Fruit fly (Drosophila melanogaster) whole organism: ENCODE data around the gene dsb.

Experiments used
- CG8478 ChIP-seq: fragments of >200 bp; optimal IDR thresholded peaks from 2 replicates; lab custom pipeline; 2018; ENCODE audit warnings: inconsistent platforms
- Dll ChIP-seq: fragments of >200 bp; optimal IDR thresholded peaks from 2 replicates; lab custom pipeline; 2017
- EcR ChIP-seq, 2 experiments: fragments of >200 bp; optimal IDR thresholded peaks; 2 replicates each; lab custom pipeline; 2017; ENCODE audit warnings: missing biosample characterization in 2 of 2, missing genetic modification characterization in 2 of 2, missing genetic modification reagents in 2 of 2
- pan ChIP-seq: fragments of >200 bp; optimal IDR thresholded peaks from 2 replicates; lab custom pipeline; 2017
- psq ChIP-seq: fragments of >200 bp; optimal IDR thresholded peaks from 2 replicates; lab custom pipeline; 2017
- usp ChIP-seq: fragments of >200 bp; optimal IDR thresholded peaks from 2 replicates; lab custom pipeline; 2017; ENCODE audit warnings: missing biosample characterization, missing genetic modification characterization, mixed read lengths

The dsb gene

dm6 chr3L:1910107-1910506 lies at the start of gene dsb:
Gene dsb, minus strand, starts transcription at chr3L:1910197.
- TF ChIP-seq Dll = no peak
- TF ChIP-seq usp (GFP tag; lab: Kevin White, UChicago) = no peak
- TF ChIP-seq EcR (GFP tag; optimal IDR thresholded peaks at IDR 0.05; lab: Kevin White, UChicago) = no peak
- TF ChIP-seq psq = no peak
- TF ChIP-seq pan (lab: Kevin White, UChicago) = no peak
- no peak for TF ChIP-seq CG8478 (lab: Kevin White, UChicago)

dm6 chr3L:1947463-1948126 lies 37.6 kb upstream of the dsb start, which contains the start of the genes mu2 and Cnb:
Gene mu2, minus strand, starts transcription at chr3L:1947475.
Gene Cnb, plus strand, starts transcription at chr3L:1947565.
- TF ChIP-seq Dll (no peak), pan (lab: Kevin White, UChicago) (no peak), CG8478 (lab: Kevin White, UChicago) (no peak), usp (GFP tag; lab: Kevin White, UChicago) (no peak), psq (no peak), EcR (GFP tag; optimal IDR thresholded peaks at IDR 0.05; lab: Kevin White, UChicago) (no peak)

- no peak for TF ChIP-seq CG8478 (lab: Kevin White, UChicago)
- no peak for TF ChIP-seq pan (lab: Kevin White, UChicago)
- TF ChIP-seq psq = no peak
These were observed 30.9 kb upstream of the dsb start, which contains the start of gene Mfap1 for dm6 chr3L:1940843-1941418. Gene Mfap1, plus strand, starts transcription at chr3L:1941068.

dm6 chr3L:1939983-1940504 lies 30.0 kb upstream of the dsb start:
- TF ChIP-seq Dll (no peak), pan (lab: Kevin White, UChicago) (no peak), EcR (GFP tag; optimal IDR thresholded peaks at IDR 0.05; lab: Kevin White, UChicago) (no peak), usp (GFP tag; lab: Kevin White, UChicago) (no peak)

- TF ChIP-seq psq (no peak), CG8478 (lab: Kevin White, UChicago) (no peak), Dll (no peak), usp (GFP tag; lab: Kevin White, UChicago) (no peak), pan (lab: Kevin White, UChicago) (no peak)
These were observed 28.8 kb upstream of the dsb start, which contains the start of the genes CG46523 and CG5687 for dm6 chr3L:1938767-1939166. Gene CG46523, minus strand, starts transcription at chr3L:1939103. Gene CG5687, minus strand, starts transcription at chr3L:1939103.

dm6 chr3L:1937469-1937868 lies 27.5 kb upstream of the dsb start:
- TF ChIP-seq psq (no peak), EcR (GFP tag; optimal IDR thresholded peaks at IDR 0.05; lab: Kevin White, UChicago) (no peak), pan (lab: Kevin White, UChicago) (no peak), CG8478 (lab: Kevin White, UChicago) (no peak), usp (GFP tag; lab: Kevin White, UChicago) (no peak), Dll (no peak)

- TF ChIP-seq Dll = no peak
- TF ChIP-seq EcR (GFP tag; optimal IDR thresholded peaks at IDR 0.05; lab: Kevin White, UChicago) = no peak
- TF ChIP-seq pan (lab: Kevin White, UChicago) = no peak
These were observed 19.0 kb upstream of the dsb start for dm6 chr3L:1928959-1929358.

- TF ChIP-seq CG8478 (lab: Kevin White, UChicago) = no peak
- TF ChIP-seq Dll = no peak
These were observed 10.9 kb upstream of the dsb start, which contains the start of gene Dbx for dm6 chr3L:1920943-1921342. Gene Dbx, plus strand, starts transcription at chr3L:1921307.

dm6 chr3L:1920051-1920450 lies 10.1 kb upstream of the dsb start:
- TF ChIP-seq usp (GFP tag; lab: Kevin White, UChicago) (no peak), Dll (no peak), psq (no peak), CG8478 (lab: Kevin White, UChicago) (no peak), pan (lab: Kevin White, UChicago) (no peak)

dm6 chr3L:1916617-1917016 lies 6.6 kb upstream of the dsb start:
- TF ChIP-seq EcR (GFP tag; optimal IDR thresholded peaks at IDR 0.05; lab: Kevin White, UChicago) = no peak
- no peak for TF ChIP-seq CG8478 (lab: Kevin White, UChicago)
- TF ChIP-seq psq = no peak
- TF ChIP-seq Dll = no peak
- no peak for TF ChIP-seq pan (lab: Kevin White, UChicago)
- no peak for TF ChIP-seq usp (GFP tag; lab: Kevin White, UChicago)

- TF ChIP-seq Dll (no peak), usp (GFP tag; lab: Kevin White, UChicago) (no peak), psq (no peak), EcR (GFP tag; optimal IDR thresholded peaks at IDR 0.05; lab: Kevin White, UChicago) (no peak), CG8478 (lab: Kevin White, UChicago) (no peak), pan (lab: Kevin White, UChicago) (no peak)
These were observed 4.7 kb upstream of the dsb start for dm6 chr3L:1914668-1915067.

dm6 chr3L:1909000-1909399 lies 997 bp downstream of the dsb start:
- TF ChIP-seq pan (lab: Kevin White, UChicago) = no peak
- no peak for TF ChIP-seq usp (GFP tag; lab: Kevin White, UChicago)
- no peak for TF ChIP-seq CG8478 (lab: Kevin White, UChicago)
- TF ChIP-seq Dll = no peak
- TF ChIP-seq EcR (GFP tag; optimal IDR thresholded peaks at IDR 0.05; lab: Kevin White, UChicago) = no peak
- no peak for TF ChIP-seq psq
